Worm (Caenorhabditis elegans) whole organism, early embryonic: ENCODE data around the gene uev-2.

Experiments
- aly-1 ChIP-seq: sonication (generic microtip); optimal IDR thresholded peaks from 2 replicates; lab custom pipeline; 2016; ENCODE audit warnings: missing genetic modification characterization, missing compliant biosample characterization
- ama-1 ChIP-seq: fragments of 150-350 bp; optimal IDR thresholded peaks from 2 replicates; lab custom pipeline; 2014
- ceh-13 ChIP-seq: fragments of 200-800 bp; sonication (Bioruptor generic); optimal IDR thresholded peaks from 2 replicates; lab custom pipeline; 2018; ENCODE audit warnings: mild to moderate bottlenecking, missing genetic modification characterization, missing compliant biosample characterization
- ceh-36 ChIP-seq: sonication (generic microtip); optimal IDR thresholded peaks from 2 replicates; lab custom pipeline; 2016; ENCODE audit warnings: missing genetic modification characterization, inconsistent platforms, missing compliant biosample characterization
- flt-1 ChIP-seq: fragments of 200-800 bp; sonication (Bioruptor generic); IDR thresholded peaks from 2 replicates; pipeline ENCODE4 v1.3.6; 2022; ENCODE audit warnings: missing genetic modification characterization, missing compliant biosample characterization
- hmbx-1 ChIP-seq: sonication (generic microtip); optimal IDR thresholded peaks from 2 replicates; lab custom pipeline; 2016; ENCODE audit warnings: mild to moderate bottlenecking, missing genetic modification characterization, missing compliant biosample characterization
- pes-1 ChIP-seq: fragments of 200-800 bp; sonication (Bioruptor generic); IDR thresholded peaks from 2 replicates; pipeline ENCODE4 v1.3.6; 2022; ENCODE audit warnings: missing genetic modification reagents, missing genetic modification characterization, missing compliant biosample characterization
- sea-1 ChIP-seq: fragments of 200-800 bp; sonication (Bioruptor generic); conservative IDR thresholded peaks from 2 replicates; pipeline ENCODE4 v1.3.6; 2022; ENCODE audit warnings: missing genetic modification characterization, missing compliant biosample characterization
- tbx-37 ChIP-seq: fragments of 200-800 bp; sonication (Bioruptor generic); conservative IDR thresholded peaks from 2 replicates; pipeline ENCODE4 v1.3.6; 2022; ENCODE audit warnings: missing genetic modification reagents, missing genetic modification characterization, missing compliant biosample characterization

ce11 chrIII:5566496-5566895 is 16.4 kb upstream of the uev-2 start:
- TF ChIP-seq ceh-13 (no peak), ceh-36 (tag; lab: Kevin White, UChicago) (no peak), ama-1 (no peak), sea-1 (GFP tag; lab: Robert Waterston, UW) (no peak), hmbx-1 (tag; lab: Kevin White, UChicago) (no peak), flt-1 (no peak), pes-1 (GFP tag; lab: Robert Waterston, UW) (no peak), aly-1 (tag; lab: Kevin White, UChicago) (no peak), tbx-37 (GFP tag; lab: Robert Waterston, UW) (no peak)
